Worm (Caenorhabditis elegans): ENCODE data around the gene W02B12.16.

W02B12.16 gene

DNA sequence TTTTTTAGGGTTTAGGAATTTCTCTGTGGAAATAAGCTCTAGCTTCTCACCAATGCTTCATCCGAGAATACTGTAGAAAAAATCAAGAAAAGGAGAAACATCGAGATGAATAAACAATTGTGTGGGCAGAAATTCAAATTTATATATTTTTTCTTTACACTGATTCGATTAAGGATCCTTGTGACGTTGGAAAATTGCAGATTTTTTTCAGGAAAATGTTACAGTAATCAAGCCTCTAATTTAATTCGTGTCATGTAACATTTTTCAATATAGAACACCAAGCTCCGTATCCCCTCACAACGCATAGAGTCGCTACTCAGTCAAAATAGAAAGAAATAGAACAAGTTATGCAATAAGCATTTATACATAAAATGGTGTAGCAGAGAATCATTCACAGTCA, at the start of gene W02B12.16:
W02B12.16 (minus strand) TSS at position 101 of the 400 bp plus-strand sequence.
- TF ChIP-seq fkh-10 (GFP tag; optimal IDR thresholded peaks at IDR 0.05) (no peak), nhr-43 (tag; optimal IDR thresholded peaks at IDR 0.05; ENCODE audit: poor library complexity, severe bottlenecking) (peak; percentile 2)

DNA sequence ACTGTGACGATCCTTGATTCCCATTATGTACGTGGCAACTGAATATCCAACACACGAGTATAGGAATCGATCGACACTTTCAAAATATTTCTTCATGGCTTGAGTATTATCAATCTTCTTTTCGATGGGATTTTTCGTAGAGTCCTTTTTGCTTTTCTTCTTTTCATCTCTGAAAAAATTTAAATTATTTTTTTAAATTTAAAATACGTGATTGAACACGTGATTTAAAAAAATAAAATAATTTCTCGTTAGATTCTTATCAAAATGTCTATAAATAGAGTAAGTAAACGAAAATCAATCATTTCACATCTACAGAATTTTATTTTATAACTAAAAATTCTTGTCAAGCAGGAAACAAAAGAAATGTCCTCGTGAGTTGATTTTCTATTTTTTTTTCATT, 45.0 kb upstream of the W02B12.16 start, which contains the start of gene Y62F5A.10:
Y62F5A.10 (plus strand) TSS at position 301 of the 400 bp plus-strand sequence.
- TF ChIP-seq zag-1 (tag; optimal IDR thresholded peaks at IDR 0.05) = no peak
- no peak for TF ChIP-seq snpc-4 (tag; optimal IDR thresholded peaks at IDR 0.05)
- no peak for TF ChIP-seq R02D3.7 (tag; optimal IDR thresholded peaks at IDR 0.05)
- no peak for TF ChIP-seq nhr-28 (tag; optimal IDR thresholded peaks at IDR 0.05)
- no peak for TF ChIP-seq nhr-77 (tag; optimal IDR thresholded peaks at IDR 0.05)
- TF ChIP-seq nhr-23 (tag; optimal IDR thresholded peaks at IDR 0.05) = no peak
- TF ChIP-seq ztf-11 (tag; optimal IDR thresholded peaks at IDR 0.05) = no peak
- TF ChIP-seq nhr-67 (tag; optimal IDR thresholded peaks at IDR 0.05) = no peak
- TF ChIP-seq nhr-237 (tag; optimal IDR thresholded peaks at IDR 0.05) = no peak
- TF ChIP-seq nhr-43 (tag; optimal IDR thresholded peaks at IDR 0.05; ENCODE audit: poor library complexity, severe bottlenecking) = no peak
- no peak for TF ChIP-seq ama-1 (optimal IDR thresholded peaks at IDR 0.05)
- no peak for TF ChIP-seq egl-27 (tag; optimal IDR thresholded peaks at IDR 0.05)
- no peak for TF ChIP-seq ceh-9 (tag; optimal IDR thresholded peaks at IDR 0.05)

- TF ChIP-seq ama-1 (optimal IDR thresholded peaks at IDR 0.05) = no peak
- no peak for TF ChIP-seq elt-3 (tag; optimal IDR thresholded peaks at IDR 0.05)
- no peak for TF ChIP-seq jun-1 (tag; optimal IDR thresholded peaks at IDR 0.05)
- no peak for TF ChIP-seq fkh-2 (tag; optimal IDR thresholded peaks at IDR 0.05)
These were observed 41.9 kb upstream of the W02B12.16 start, which contains the start of gene B0334.10 for ce11 chrII:11518184-11518583. B0334.10 (plus strand) TSS chrII:11518484.

DNA sequence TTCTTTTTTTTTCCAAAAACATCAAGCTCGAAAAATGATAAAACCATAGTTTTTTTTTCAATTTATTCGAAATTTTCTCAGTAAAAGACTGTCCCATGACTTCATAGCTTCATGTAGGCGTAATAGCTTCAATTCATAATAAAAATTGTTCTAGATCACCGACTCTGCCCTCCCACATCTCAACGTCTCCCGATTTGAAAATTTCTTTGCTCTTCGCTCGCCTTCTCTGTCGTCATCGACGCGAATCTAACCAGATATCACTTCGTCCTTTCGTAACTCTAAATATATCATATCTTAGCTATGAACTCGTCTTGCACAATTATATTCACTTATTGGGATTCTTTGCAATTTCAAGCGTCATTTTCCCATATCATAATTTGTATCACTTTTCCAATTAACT, 38.5 kb upstream of the W02B12.16 start, which contains the start of gene srh-44:
srh-44 (plus strand) TSS at position 301 of the 400 bp plus-strand sequence.
- TF ChIP-seq nhr-12 (tag; optimal IDR thresholded peaks at IDR 0.05) (no peak), fkh-2 (tag; optimal IDR thresholded peaks at IDR 0.05) (no peak), lin-15B (tag; optimal IDR thresholded peaks at IDR 0.05) (no peak), ceh-9 (tag; optimal IDR thresholded peaks at IDR 0.05) (no peak), mml-1 (tag; optimal IDR thresholded peaks at IDR 0.05) (no peak), aly-2 (tag; optimal IDR thresholded peaks at IDR 0.05) (no peak), egl-27 (tag; optimal IDR thresholded peaks at IDR 0.05) (no peak), elt-1 (tag; optimal IDR thresholded peaks at IDR 0.05) (no peak), ceh-28 (tag; optimal IDR thresholded peaks at IDR 0.05) (no peak), nhr-43 (tag; optimal IDR thresholded peaks at IDR 0.05; ENCODE audit: poor library complexity, severe bottlenecking) (no peak), nhr-28 (tag; optimal IDR thresholded peaks at IDR 0.05) (no peak), mdl-1 (tag; optimal IDR thresholded peaks at IDR 0.05) (no peak), nhr-76 (tag; optimal IDR thresholded peaks at IDR 0.05) (no peak), lin-39 (tag; optimal IDR thresholded peaks at IDR 0.05) (no peak)

ce11 chrII:11512921-11513320, 36.6 kb upstream of the W02B12.16 start:
- TF ChIP-seq ceh-82 (tag; optimal IDR thresholded peaks at IDR 0.05) (no peak), nhr-23 (tag; optimal IDR thresholded peaks at IDR 0.05) (no peak), nhr-25 (tag; optimal IDR thresholded peaks at IDR 0.05) (no peak), hmg-11 (tag; optimal IDR thresholded peaks at IDR 0.05) (no peak), mml-1 (tag; optimal IDR thresholded peaks at IDR 0.05) (no peak), nhr-28 (tag; optimal IDR thresholded peaks at IDR 0.05) (no peak)

DNA sequence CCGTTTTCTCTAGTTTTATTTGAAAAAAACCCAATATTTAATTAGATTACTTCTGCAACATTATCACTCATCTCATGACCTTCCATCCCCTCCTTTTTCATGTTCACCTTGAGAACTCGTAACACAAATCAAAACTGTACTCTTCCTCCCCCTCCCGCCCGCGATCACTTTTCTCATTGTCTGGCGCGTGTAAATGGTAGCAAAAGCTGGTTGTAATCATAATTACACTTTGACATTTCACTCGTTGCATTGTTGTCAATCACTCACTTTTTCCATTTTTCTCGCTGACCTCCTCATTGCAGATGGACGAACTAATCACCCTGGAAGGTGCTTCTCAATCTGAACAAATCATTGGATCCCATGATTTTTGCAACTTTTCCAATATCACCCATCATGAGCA, 34.1 kb upstream of the W02B12.16 start, which contains the start of gene npr-41:
npr-41 (plus strand) TSS at position 301 of the 400 bp plus-strand sequence.
- TF ChIP-seq mdl-1 (tag; optimal IDR thresholded peaks at IDR 0.05) = no peak
- TF ChIP-seq nhr-25 (tag; optimal IDR thresholded peaks at IDR 0.05) = peak; percentile 69

DNA sequence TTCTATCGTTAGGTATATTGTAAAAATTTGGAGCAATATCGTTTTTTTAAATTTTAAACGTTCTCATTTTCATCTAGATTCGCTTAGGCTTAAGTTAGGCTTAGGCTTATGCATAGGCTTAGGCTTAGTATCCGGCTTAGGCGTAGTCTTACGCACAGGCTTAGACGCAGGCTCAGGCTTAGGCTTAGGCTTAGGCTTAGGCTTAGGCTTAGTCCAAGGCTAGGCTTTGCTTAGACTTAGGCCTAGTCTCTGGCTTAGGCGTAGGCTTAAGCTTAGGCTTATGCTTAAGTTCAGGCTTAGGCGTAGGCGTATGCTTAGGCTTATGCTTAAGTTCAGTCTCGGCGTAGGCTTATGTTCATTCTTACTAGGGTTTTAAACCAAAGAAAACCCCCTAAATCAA, 27.5 kb upstream of the W02B12.16 start:
- no peak for TF ChIP-seq hmg-11 (tag; optimal IDR thresholded peaks at IDR 0.05)
- TF ChIP-seq unc-62 (GFP tag; optimal IDR thresholded peaks at IDR 0.05) = no peak
- TF ChIP-seq lin-15B (tag; optimal IDR thresholded peaks at IDR 0.05) = no peak
- no peak for TF ChIP-seq aly-2 (tag; optimal IDR thresholded peaks at IDR 0.05)
- TF ChIP-seq nhr-76 (tag; optimal IDR thresholded peaks at IDR 0.05) = no peak
- no peak for TF ChIP-seq elt-3 (tag; optimal IDR thresholded peaks at IDR 0.05)
- no peak for TF ChIP-seq ZK546.5 (tag; optimal IDR thresholded peaks at IDR 0.05)
- no peak for TF ChIP-seq nhr-28 (tag; optimal IDR thresholded peaks at IDR 0.05)
- TF ChIP-seq egl-27 (tag; optimal IDR thresholded peaks at IDR 0.05) = no peak
- no peak for TF ChIP-seq elt-2 (tag; optimal IDR thresholded peaks at IDR 0.05)
- no peak for TF ChIP-seq snpc-4 (tag; optimal IDR thresholded peaks at IDR 0.05)
- TF ChIP-seq jun-1 (tag; optimal IDR thresholded peaks at IDR 0.05) = no peak
- no peak for TF ChIP-seq nhr-12 (tag; optimal IDR thresholded peaks at IDR 0.05)
- TF ChIP-seq ceh-28 (tag; optimal IDR thresholded peaks at IDR 0.05) = no peak
- TF ChIP-seq fkh-2 (tag; optimal IDR thresholded peaks at IDR 0.05) = no peak
- no peak for TF ChIP-seq lsy-12 (tag; optimal IDR thresholded peaks at IDR 0.05)
- TF ChIP-seq ceh-16 (tag; optimal IDR thresholded peaks at IDR 0.05) = no peak
- TF ChIP-seq tbx-2 (tag; optimal IDR thresholded peaks at IDR 0.05) = no peak
- TF ChIP-seq elt-1 (tag; optimal IDR thresholded peaks at IDR 0.05) = no peak
- TF ChIP-seq skn-1 (tag; optimal IDR thresholded peaks at IDR 0.05) = no peak
